Worm (Caenorhabditis elegans): ENCODE data around the gene T28H10.1.
A peak's percentile ranks its signal among the peaks of the same experiment; 100 is the strongest.

T28H10.1 gene

ce11 chrV:12538984-12539852 is 35.6 kb downstream of the T28H10.1 start:
- no peak for TF ChIP-seq lim-6 (tag; optimal IDR thresholded peaks at IDR 0.05)
- peak; percentile 36 for TF ChIP-seq ref-2 (tag; optimal IDR thresholded peaks at IDR 0.05)

ce11 chrV:12540018-12540417 is 36.4 kb downstream of the T28H10.1 start:
- TF ChIP-seq sox-2 (GFP tag; IDR thresholded peaks at IDR 0.05) (no peak), K09A11.1 (tag; optimal IDR thresholded peaks at IDR 0.05; ENCODE audit: insufficient read depth) (no peak), ceh-19 (GFP tag; optimal IDR thresholded peaks at IDR 0.05) (no peak), ztf-16 (tag; optimal IDR thresholded peaks at IDR 0.05) (no peak)

- no peak for TF ChIP-seq ceh-6 (GFP tag; optimal IDR thresholded peaks at IDR 0.05)
- no peak for TF ChIP-seq C08G9.2 (tag; optimal IDR thresholded peaks at IDR 0.05)
- no peak for TF ChIP-seq ceh-2 (tag; optimal IDR thresholded peaks at IDR 0.05)
- no peak for TF ChIP-seq ceh-34 (tag; optimal IDR thresholded peaks at IDR 0.05)
- no peak for TF ChIP-seq hlh-8 (tag; optimal IDR thresholded peaks at IDR 0.05)
- TF ChIP-seq sdc-2 (tag; optimal IDR thresholded peaks at IDR 0.05), result no peak
- no peak for TF ChIP-seq unc-42 (tag; optimal IDR thresholded peaks at IDR 0.05)
- no peak for TF ChIP-seq eyg-1 (tag; optimal IDR thresholded peaks at IDR 0.05)
- no peak for TF ChIP-seq K02D7.2 (tag; optimal IDR thresholded peaks at IDR 0.05)
- no peak for TF ChIP-seq ztf-16 (tag; optimal IDR thresholded peaks at IDR 0.05)
- TF ChIP-seq fkh-10 (GFP tag; optimal IDR thresholded peaks at IDR 0.05), result no peak
- TF ChIP-seq pha-4 (tag; optimal IDR thresholded peaks at IDR 0.05), result no peak
- no peak for TF ChIP-seq sox-4 (tag; optimal IDR thresholded peaks at IDR 0.05)
- TF ChIP-seq dmd-4 (tag; optimal IDR thresholded peaks at IDR 0.05; ENCODE audit: borderline replicate concordance), result no peak
Observed at ce11 chrV:12540739-12541138, 37.1 kb downstream of the T28H10.1 start, which contains the start of gene F45D3.2. Gene F45D3.2, plus strand, starts transcription at chrV:12541039.

ce11 chrV:12541207-12541606 is 37.6 kb downstream of the T28H10.1 start:
- TF ChIP-seq tbx-2 (tag; optimal IDR thresholded peaks at IDR 0.05), result no peak
- TF ChIP-seq hlh-13 (GFP tag; optimal IDR thresholded peaks at IDR 0.05), result no peak
- TF ChIP-seq tbx-7 (tag; optimal IDR thresholded peaks at IDR 0.05), result no peak
- TF ChIP-seq pqm-1 (tag; optimal IDR thresholded peaks at IDR 0.05), result no peak
- TF ChIP-seq unc-42 (tag; optimal IDR thresholded peaks at IDR 0.05), result no peak

ce11 chrV:12542683-12543319 is 39.2 kb downstream of the T28H10.1 start:
- no peak for TF ChIP-seq pha-2 (tag; optimal IDR thresholded peaks at IDR 0.05)
- no peak for TF ChIP-seq ceh-19 (GFP tag; optimal IDR thresholded peaks at IDR 0.05)
- TF ChIP-seq ztf-16 (tag; optimal IDR thresholded peaks at IDR 0.05), result no peak
- TF ChIP-seq nhr-232 (tag; optimal IDR thresholded peaks at IDR 0.05), result no peak
- no peak for TF ChIP-seq K09A11.1 (tag; optimal IDR thresholded peaks at IDR 0.05; ENCODE audit: insufficient read depth)

ce11 chrV:12548830-12549229 is 45.2 kb downstream of the T28H10.1 start:
- no peak for TF ChIP-seq odd-2 (tag; optimal IDR thresholded peaks at IDR 0.05)
- TF ChIP-seq ceh-22 (tag; optimal IDR thresholded peaks at IDR 0.05), result no peak
- TF ChIP-seq C08G9.2 (tag; optimal IDR thresholded peaks at IDR 0.05), result no peak

- TF ChIP-seq sox-2 (GFP tag; IDR thresholded peaks at IDR 0.05), result no peak
- no peak for TF ChIP-seq dve-1 (tag; optimal IDR thresholded peaks at IDR 0.05)
- TF ChIP-seq eyg-1 (tag; optimal IDR thresholded peaks at IDR 0.05), result no peak
- no peak for TF ChIP-seq K09A11.1 (tag; optimal IDR thresholded peaks at IDR 0.05; ENCODE audit: insufficient read depth)
- no peak for TF ChIP-seq fkh-10 (GFP tag; optimal IDR thresholded peaks at IDR 0.05)
- TF ChIP-seq ceh-18 (tag; optimal IDR thresholded peaks at IDR 0.05), result no peak
- TF ChIP-seq ref-2 (tag; optimal IDR thresholded peaks at IDR 0.05), result no peak
- no peak for TF ChIP-seq lin-11 (tag; optimal IDR thresholded peaks at IDR 0.05)
- TF ChIP-seq ama-1 (optimal IDR thresholded peaks at IDR 0.05), result no peak
- TF ChIP-seq nhr-232 (tag; optimal IDR thresholded peaks at IDR 0.05), result no peak
- no peak for TF ChIP-seq hlh-13 (GFP tag; optimal IDR thresholded peaks at IDR 0.05)
- no peak for TF ChIP-seq unc-55 (GFP tag; optimal IDR thresholded peaks at IDR 0.05)
- TF ChIP-seq sdc-2 (tag; optimal IDR thresholded peaks at IDR 0.05), result no peak
- TF ChIP-seq ceh-48 (tag; optimal IDR thresholded peaks at IDR 0.05), result no peak
- no peak for TF ChIP-seq gmeb-2 (tag; optimal IDR thresholded peaks at IDR 0.05)
Observed at ce11 chrV:12549604-12550003, 46.0 kb downstream of the T28H10.1 start.
